Worm (Caenorhabditis elegans): ENCODE results near the gene K07G6.1.

K07G6.1 gene

DNA sequence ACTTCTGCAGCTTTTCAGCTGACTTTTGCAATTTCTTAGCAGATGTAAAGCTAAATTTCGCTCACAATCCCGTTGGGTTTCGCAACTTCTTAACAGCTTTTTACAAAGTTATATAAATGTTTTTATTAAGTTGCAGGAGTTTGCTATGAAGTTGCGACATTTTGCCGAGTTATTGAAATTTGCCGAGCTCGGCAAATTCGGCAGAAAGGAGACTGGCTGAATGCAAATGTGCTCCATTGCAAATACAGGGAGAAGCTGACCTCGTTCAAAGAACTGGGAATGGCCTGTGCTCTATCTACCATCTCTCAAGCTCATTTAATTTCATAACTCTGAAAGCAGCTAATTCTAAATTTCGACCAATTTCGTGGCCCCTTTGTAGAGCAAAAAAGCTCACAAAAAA lies 43.5 kb downstream of the K07G6.1 start, which contains the start of gene C08F1.11:
Gene C08F1.11 (minus strand): TSS at position 101 of the 400 bp plus-strand sequence.
- TF ChIP-seq flh-1 (GFP tag; optimal IDR thresholded peaks at IDR 0.05) = no peak
- no peak for TF ChIP-seq ceh-83 (GFP tag; optimal IDR thresholded peaks at IDR 0.05)
- TF ChIP-seq nhr-2 (tag; optimal IDR thresholded peaks at IDR 0.05) = no peak
- TF ChIP-seq nhr-76 (tag; optimal IDR thresholded peaks at IDR 0.05) = no peak
- TF ChIP-seq sem-2 (GFP tag; optimal IDR thresholded peaks at IDR 0.05) = no peak
- no peak for TF ChIP-seq lin-13 (tag; optimal IDR thresholded peaks at IDR 0.05)
- no peak for TF ChIP-seq snpc-4 (tag; optimal IDR thresholded peaks at IDR 0.05)
- no peak for TF ChIP-seq tbx-8 (GFP tag; optimal IDR thresholded peaks at IDR 0.05)
- TF ChIP-seq zip-8 (tag; optimal IDR thresholded peaks at IDR 0.05) = no peak
- no peak for TF ChIP-seq nhr-12 (tag; optimal IDR thresholded peaks at IDR 0.05)
- no peak for TF ChIP-seq nhr-237 (tag; optimal IDR thresholded peaks at IDR 0.05)
- TF ChIP-seq elt-1 (tag; optimal IDR thresholded peaks at IDR 0.05; ENCODE audit: borderline replicate concordance, insufficient read depth) = no peak

DNA sequence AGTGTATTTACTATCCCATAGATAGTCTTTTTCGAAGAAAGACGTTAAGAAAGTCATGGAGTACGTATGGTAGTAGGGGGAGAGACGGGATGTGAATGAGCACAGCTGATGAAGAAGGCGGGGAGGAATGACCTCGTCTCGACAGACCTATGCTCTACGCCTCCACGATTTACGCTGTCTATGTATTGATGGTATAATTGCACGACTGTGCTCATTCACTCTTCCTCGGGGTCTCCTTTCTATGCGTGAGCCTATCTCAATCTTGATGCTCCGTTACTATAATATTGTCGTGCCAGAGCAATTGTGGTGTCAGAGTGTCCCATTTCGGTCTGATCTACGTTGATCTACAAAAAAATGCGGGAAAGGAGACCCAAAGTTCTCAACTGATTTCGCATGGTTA lies 44.9 kb downstream of the K07G6.1 start, which contains the start of gene C08F1.10:
Gene C08F1.10 (minus strand): TSS at position 101 of the 400 bp plus-strand sequence.
- TF ChIP-seq lin-32 (GFP tag; optimal IDR thresholded peaks at IDR 0.05) (no peak), nhr-237 (tag; optimal IDR thresholded peaks at IDR 0.05) (no peak), mab-5 (tag; optimal IDR thresholded peaks at IDR 0.05) (no peak), ces-1 (GFP tag; optimal IDR thresholded peaks at IDR 0.05) (no peak), sem-2 (GFP tag; optimal IDR thresholded peaks at IDR 0.05) (no peak), ceh-43 (GFP tag; optimal IDR thresholded peaks at IDR 0.05) (no peak), bed-3 (GFP tag; optimal IDR thresholded peaks at IDR 0.05) (no peak), unc-62 (GFP tag; optimal IDR thresholded peaks at IDR 0.05) (no peak), ztf-11 (tag; optimal IDR thresholded peaks at IDR 0.05) (no peak), hlh-1 (tag; optimal IDR thresholded peaks at IDR 0.05) (no peak), ceh-83 (GFP tag; optimal IDR thresholded peaks at IDR 0.05) (no peak), nhr-2 (tag; optimal IDR thresholded peaks at IDR 0.05) (no peak), blmp-1 (tag; optimal IDR thresholded peaks at IDR 0.05) (no peak)

DNA sequence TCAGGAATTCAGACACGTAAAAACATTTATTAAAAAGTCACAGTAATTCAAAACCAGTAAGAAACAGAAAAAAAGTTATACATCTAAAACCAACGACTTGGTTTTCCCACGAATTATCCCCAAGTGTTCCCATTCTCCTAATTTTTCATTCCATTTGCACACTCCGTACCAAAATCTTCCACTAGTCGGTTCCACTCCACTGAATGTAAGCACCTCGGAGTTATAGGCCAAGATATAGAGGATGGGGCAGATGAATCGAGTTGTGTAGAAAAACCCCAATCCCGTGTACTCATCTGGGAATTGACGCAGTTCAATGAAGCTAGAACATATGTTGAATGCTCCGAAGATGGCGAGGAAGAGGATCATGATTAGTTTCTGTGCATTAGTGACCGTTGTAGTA lies 45.9 kb downstream of the K07G6.1 start:
- TF ChIP-seq unc-62 (GFP tag; optimal IDR thresholded peaks at IDR 0.05) = no peak
- TF ChIP-seq hlh-1 (tag; optimal IDR thresholded peaks at IDR 0.05) = no peak
- no peak for TF ChIP-seq nhr-28 (tag; optimal IDR thresholded peaks at IDR 0.05)
- no peak for TF ChIP-seq nhr-237 (tag; optimal IDR thresholded peaks at IDR 0.05)
- TF ChIP-seq ces-1 (GFP tag; optimal IDR thresholded peaks at IDR 0.05) = no peak
- TF ChIP-seq nhr-2 (tag; optimal IDR thresholded peaks at IDR 0.05) = no peak
- no peak for TF ChIP-seq mls-2 (tag; optimal IDR thresholded peaks at IDR 0.05)
- TF ChIP-seq nhr-76 (tag; optimal IDR thresholded peaks at IDR 0.05) = no peak
- no peak for TF ChIP-seq tbx-8 (GFP tag; optimal IDR thresholded peaks at IDR 0.05)
- TF ChIP-seq unc-120 (tag; optimal IDR thresholded peaks at IDR 0.05; ENCODE audit: poor library complexity, severe bottlenecking) = no peak
- TF ChIP-seq bed-3 (GFP tag; optimal IDR thresholded peaks at IDR 0.05) = no peak
- TF ChIP-seq elt-3 (tag; optimal IDR thresholded peaks at IDR 0.05) = no peak
- no peak for TF ChIP-seq ceh-83 (GFP tag; optimal IDR thresholded peaks at IDR 0.05)

DNA sequence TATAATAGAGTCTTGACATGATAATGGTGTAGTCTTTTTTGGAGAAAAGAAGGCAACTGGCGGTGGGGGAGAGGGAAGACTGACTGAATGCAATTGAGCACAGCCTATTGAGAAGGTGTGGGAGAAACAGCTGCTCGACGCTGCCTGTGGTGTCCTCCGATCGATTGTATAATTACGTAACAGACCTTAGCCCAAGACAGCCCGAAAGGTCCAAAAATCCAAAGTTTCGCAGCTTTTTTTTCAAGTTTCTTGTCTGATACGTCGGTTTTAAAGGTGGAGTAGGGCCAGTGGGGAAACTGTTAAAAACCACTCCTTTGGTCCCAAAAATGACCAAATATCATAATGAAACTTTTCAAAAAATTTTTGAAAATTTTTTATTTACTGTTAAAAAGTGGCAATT lies 46.7 kb downstream of the K07G6.1 start, which contains the start of the genes C08F1.6 and fbxb-13:
Gene C08F1.6 (minus strand): TSS at position 101 of the 400 bp plus-strand sequence.
Gene fbxb-13 (plus strand): TSS at position 191 of the 400 bp plus-strand sequence.
- TF ChIP-seq cnd-1 (tag; optimal IDR thresholded peaks at IDR 0.05) (peak; percentile 48), nhr-12 (tag; optimal IDR thresholded peaks at IDR 0.05) (no peak), hlh-1 (tag; optimal IDR thresholded peaks at IDR 0.05) (peak; percentile 0), unc-62 (GFP tag; optimal IDR thresholded peaks at IDR 0.05) (no peak), lin-32 (GFP tag; optimal IDR thresholded peaks at IDR 0.05) (peak; percentile 15)

Measured in whole organism, mixed stage, embryonic.